Worm (Caenorhabditis elegans) whole organism, early embryonic: ENCODE measurements around the gene W06F12.3.

Experiments
- B0310.2 ChIP-seq: sonication (generic microtip); optimal IDR thresholded peaks from 2 replicates; lab custom pipeline; 2016; ENCODE audit warnings: mild to moderate bottlenecking, missing genetic modification characterization, missing compliant biosample characterization
- F13C5.2 ChIP-seq: sonication (generic microtip); optimal IDR thresholded peaks from 2 replicates; lab custom pipeline; 2017; ENCODE audit warnings: mild to moderate bottlenecking, missing genetic modification characterization, inconsistent platforms, missing compliant biosample characterization
- aly-1 ChIP-seq: sonication (generic microtip); optimal IDR thresholded peaks from 2 replicates; lab custom pipeline; 2016; ENCODE audit warnings: missing genetic modification characterization, missing compliant biosample characterization
- ama-1 ChIP-seq: fragments of 150-350 bp; optimal IDR thresholded peaks from 2 replicates; lab custom pipeline; 2014
- ceh-13 ChIP-seq: fragments of 200-800 bp; sonication (Bioruptor generic); optimal IDR thresholded peaks from 2 replicates; lab custom pipeline; 2018; ENCODE audit warnings: mild to moderate bottlenecking, missing genetic modification characterization, missing compliant biosample characterization
- ceh-36 ChIP-seq: sonication (generic microtip); optimal IDR thresholded peaks from 2 replicates; lab custom pipeline; 2016; ENCODE audit warnings: missing genetic modification characterization, inconsistent platforms, missing compliant biosample characterization
- ets-7 ChIP-seq: sonication (generic microtip); optimal IDR thresholded peaks from 2 replicates; lab custom pipeline; 2016; ENCODE audit warnings: missing genotype, missing genetic modification characterization, missing compliant biosample characterization
- flt-1 ChIP-seq: fragments of 200-800 bp; sonication (Bioruptor generic); IDR thresholded peaks from 2 replicates; pipeline ENCODE4 v1.3.6; 2022; ENCODE audit warnings: missing genetic modification characterization, missing compliant biosample characterization
- hmbx-1 ChIP-seq: sonication (generic microtip); optimal IDR thresholded peaks from 2 replicates; lab custom pipeline; 2016; ENCODE audit warnings: mild to moderate bottlenecking, missing genetic modification characterization, missing compliant biosample characterization
- hmg-4 ChIP-seq: fragments of 200-800 bp; sonication (Bioruptor generic); optimal IDR thresholded peaks from 2 replicates; lab custom pipeline; 2018; ENCODE audit warnings: mild to moderate bottlenecking, missing genetic modification characterization, missing compliant biosample characterization
- hnd-1 ChIP-seq: sonication (generic microtip); optimal IDR thresholded peaks from 2 replicates; lab custom pipeline; 2016; ENCODE audit warnings: missing genetic modification characterization, missing compliant biosample characterization
- pes-1 ChIP-seq: fragments of 200-800 bp; sonication (Bioruptor generic); IDR thresholded peaks from 2 replicates; pipeline ENCODE4 v1.3.6; 2022; ENCODE audit warnings: missing genetic modification reagents, missing genetic modification characterization, missing compliant biosample characterization
- scrt-1 ChIP-seq: fragments of 200-800 bp; sonication (Bioruptor generic); IDR thresholded peaks from 2 replicates; pipeline ENCODE4 v1.3.6; 2022; ENCODE audit warnings: missing genetic modification characterization, missing compliant biosample characterization
- sea-1 ChIP-seq: fragments of 200-800 bp; sonication (Bioruptor generic); conservative IDR thresholded peaks from 2 replicates; pipeline ENCODE4 v1.3.6; 2022; ENCODE audit warnings: missing genetic modification characterization, missing compliant biosample characterization
- tbx-11 ChIP-seq: fragments of 200-800 bp; sonication (Bioruptor generic); IDR thresholded peaks from 2 replicates; pipeline ENCODE4 v1.3.6; 2022; ENCODE audit warnings: missing genetic modification characterization, missing compliant biosample characterization
- tbx-37 ChIP-seq: fragments of 200-800 bp; sonication (Bioruptor generic); conservative IDR thresholded peaks from 2 replicates; pipeline ENCODE4 v1.3.6; 2022; ENCODE audit warnings: missing genetic modification reagents, missing genetic modification characterization, missing compliant biosample characterization
- tra-4 ChIP-seq: sonication (generic microtip); optimal IDR thresholded peaks from 2 replicates; lab custom pipeline; 2017; ENCODE audit warnings: missing genetic modification characterization, missing compliant biosample characterization

The W06F12.3 gene

DNA sequence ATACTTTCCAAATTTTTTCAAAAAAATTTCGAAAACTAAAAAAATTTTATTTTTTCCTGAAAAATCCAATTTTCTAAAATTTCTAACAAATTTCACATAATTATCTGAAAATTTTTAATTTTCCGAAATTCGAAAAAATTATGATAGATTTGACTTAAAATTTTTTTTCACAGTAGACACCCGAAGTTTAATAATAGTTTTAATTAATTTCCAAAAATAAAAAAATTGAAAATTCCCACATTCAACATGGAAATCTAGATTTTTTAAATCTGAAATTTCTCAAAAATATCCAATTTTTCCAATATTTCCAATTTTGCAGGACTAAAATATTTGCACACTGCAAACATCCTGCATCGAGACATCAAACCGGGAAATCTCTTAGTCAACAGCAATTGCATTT is 12.9 kb upstream of the W06F12.3 start:
- TF ChIP-seq pes-1, result no peak
- no peak for TF ChIP-seq hnd-1
- no peak for TF ChIP-seq tbx-37 (GFP tag; lab: Robert Waterston, UW)
- no peak for TF ChIP-seq F13C5.2
- no peak for TF ChIP-seq tbx-11 (GFP tag; lab: Robert Waterston, UW)
- TF ChIP-seq hmg-4 (GFP tag; lab: Kevin White, UChicago), result no peak
- TF ChIP-seq sea-1, result no peak
- no peak for TF ChIP-seq scrt-1 (GFP tag; lab: Robert Waterston, UW)
- no peak for TF ChIP-seq B0310.2
- no peak for TF ChIP-seq tra-4 (tag; lab: Kevin White, UChicago)
- no peak for TF ChIP-seq ama-1 (lab: Kevin White, UChicago)
- no peak for TF ChIP-seq ets-7 (tag; lab: Kevin White, UChicago)
- no peak for TF ChIP-seq ceh-13 (GFP tag; lab: Kevin White, UChicago)
- TF ChIP-seq flt-1, result no peak
- no peak for TF ChIP-seq ceh-36
- TF ChIP-seq aly-1 (tag; lab: Kevin White, UChicago), result no peak
- TF ChIP-seq hmbx-1 (tag; lab: Kevin White, UChicago), result no peak

DNA sequence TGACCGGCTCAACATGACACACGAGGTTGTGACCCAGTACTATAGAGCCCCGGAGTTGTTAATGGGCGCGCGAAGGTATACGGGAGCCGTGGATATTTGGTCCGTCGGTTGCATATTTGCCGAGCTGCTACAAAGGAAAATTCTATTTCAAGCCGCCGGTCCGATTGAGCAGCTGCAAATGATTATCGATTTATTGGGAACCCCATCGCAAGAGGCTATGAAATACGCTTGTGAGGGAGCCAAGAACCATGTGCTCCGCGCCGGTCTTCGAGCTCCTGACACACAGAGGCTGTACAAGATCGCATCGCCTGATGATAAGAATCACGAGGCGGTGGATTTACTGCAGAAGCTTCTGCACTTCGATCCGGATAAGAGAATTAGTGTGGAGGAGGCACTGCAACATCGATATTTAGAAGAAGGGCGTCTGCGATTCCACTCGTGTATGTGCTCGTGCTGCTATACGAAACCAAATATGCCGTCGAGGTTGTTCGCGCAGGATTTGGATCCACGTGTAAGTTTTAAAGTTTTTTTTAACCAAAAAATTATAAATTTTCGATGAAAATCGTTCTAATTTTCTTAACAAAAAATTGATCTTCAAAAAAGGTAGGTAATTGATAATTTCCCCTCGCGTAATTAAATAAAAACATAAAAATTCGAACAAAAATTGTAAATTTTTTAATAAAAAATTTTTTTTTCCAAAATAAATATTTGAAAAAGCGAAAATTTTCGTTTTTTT is 12.3 kb upstream of the W06F12.3 start:
- TF ChIP-seq tbx-37 (GFP tag; lab: Robert Waterston, UW) (no peak), ama-1 (lab: Kevin White, UChicago) (peak; percentile 31)

DNA sequence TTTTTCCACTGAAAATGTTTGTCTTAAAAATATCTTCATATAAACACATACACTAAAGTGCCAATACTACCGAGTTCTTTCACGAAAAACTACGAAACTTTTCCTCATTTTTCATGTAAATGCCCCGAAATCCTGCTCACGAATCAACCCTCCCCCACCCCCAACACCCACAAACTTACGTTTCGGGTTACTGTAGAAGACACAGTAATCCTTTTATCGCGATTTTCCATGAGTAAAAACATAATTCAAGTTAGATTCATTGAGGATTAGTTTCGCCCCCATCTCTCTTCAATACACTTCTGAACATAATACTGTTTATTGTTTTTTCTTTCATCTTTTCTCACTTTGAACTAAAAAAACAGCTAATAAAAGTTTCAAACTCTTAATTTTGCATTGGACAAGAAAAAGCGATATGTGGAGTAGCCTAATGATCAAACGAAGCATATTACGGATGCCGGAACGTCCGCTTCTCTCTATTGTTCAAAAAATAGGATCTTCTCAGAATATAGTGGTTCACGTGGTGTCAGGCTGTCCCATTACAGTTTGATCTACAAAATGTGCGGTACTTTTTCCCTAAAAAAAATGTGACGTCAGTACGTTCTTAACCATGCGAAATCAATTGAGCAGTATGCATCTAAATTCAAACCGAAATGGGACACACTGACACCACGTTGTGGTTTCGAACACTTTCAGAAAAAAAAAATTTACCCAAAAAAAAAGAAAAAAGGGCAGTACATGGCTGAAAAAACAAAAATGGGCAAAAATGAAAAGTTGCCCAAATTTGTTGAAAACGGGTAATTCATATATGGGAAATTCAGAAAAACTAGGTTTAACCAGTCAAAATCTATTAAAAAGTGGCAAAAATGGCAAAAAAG is 10.6 kb upstream of the W06F12.3 start:
- TF ChIP-seq ama-1 (lab: Kevin White, UChicago) (peak; percentile 9), hmg-4 (GFP tag; lab: Kevin White, UChicago) (no peak)

DNA sequence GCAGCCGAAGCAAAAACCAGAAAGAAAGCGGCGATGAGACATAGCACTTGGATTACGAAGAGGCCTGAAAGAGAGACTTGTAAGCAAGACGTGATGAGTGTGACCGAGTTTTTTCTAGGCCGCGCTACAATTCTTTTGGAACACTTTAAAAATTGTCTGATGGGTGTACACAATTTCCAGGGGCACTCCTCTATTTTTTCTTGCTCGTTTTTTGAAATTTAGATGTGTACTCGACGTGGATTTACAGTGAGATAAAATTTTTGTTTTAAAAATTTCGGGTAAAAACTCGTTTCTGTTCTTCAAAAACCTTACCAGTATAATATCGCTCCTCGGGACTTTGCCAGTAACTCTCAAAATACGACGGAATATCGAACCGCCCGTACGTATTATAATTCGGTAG is 5.1 kb upstream of the W06F12.3 start:
- TF ChIP-seq ets-7 (tag; lab: Kevin White, UChicago) (no peak), tra-4 (tag; lab: Kevin White, UChicago) (no peak), ceh-36 (no peak), hmg-4 (GFP tag; lab: Kevin White, UChicago) (no peak), scrt-1 (GFP tag; lab: Robert Waterston, UW) (no peak), tbx-37 (GFP tag; lab: Robert Waterston, UW) (no peak), F13C5.2 (no peak), aly-1 (tag; lab: Kevin White, UChicago) (no peak), ama-1 (lab: Kevin White, UChicago) (no peak), tbx-11 (GFP tag; lab: Robert Waterston, UW) (no peak), ceh-13 (GFP tag; lab: Kevin White, UChicago) (no peak), hmbx-1 (tag; lab: Kevin White, UChicago) (no peak), hnd-1 (no peak), flt-1 (no peak), pes-1 (no peak), B0310.2 (no peak)

DNA sequence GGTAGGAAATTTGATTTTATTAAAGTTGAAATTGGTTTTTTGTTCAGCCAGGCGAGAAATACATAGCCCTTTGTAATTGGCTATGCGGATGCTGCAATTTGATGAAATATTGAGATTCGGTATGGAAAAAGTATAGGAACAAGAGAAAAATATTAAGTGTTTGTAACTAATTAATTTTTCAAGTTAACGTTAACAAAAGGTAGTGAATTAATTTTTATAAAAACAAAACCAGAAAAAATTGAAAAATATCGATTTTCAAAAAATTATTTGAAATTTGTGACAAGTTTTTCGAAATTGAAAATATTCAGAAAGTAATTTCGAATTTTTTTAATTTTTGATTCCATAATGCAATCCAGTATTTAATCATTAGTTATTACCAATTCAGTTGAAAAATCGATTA is 3.2 kb upstream of the W06F12.3 start, which contains the start of gene W06F12.2:
Gene W06F12.2 (minus strand): TSS at position 101 of the 400 bp plus-strand sequence.
- no peak for TF ChIP-seq ceh-13 (GFP tag; lab: Kevin White, UChicago)
- no peak for TF ChIP-seq hnd-1
- no peak for TF ChIP-seq hmbx-1 (tag; lab: Kevin White, UChicago)
- TF ChIP-seq aly-1 (tag; lab: Kevin White, UChicago), result no peak
- no peak for TF ChIP-seq tra-4 (tag; lab: Kevin White, UChicago)
- TF ChIP-seq flt-1, result no peak
- no peak for TF ChIP-seq tbx-37 (GFP tag; lab: Robert Waterston, UW)
- TF ChIP-seq ets-7 (tag; lab: Kevin White, UChicago), result no peak

DNA sequence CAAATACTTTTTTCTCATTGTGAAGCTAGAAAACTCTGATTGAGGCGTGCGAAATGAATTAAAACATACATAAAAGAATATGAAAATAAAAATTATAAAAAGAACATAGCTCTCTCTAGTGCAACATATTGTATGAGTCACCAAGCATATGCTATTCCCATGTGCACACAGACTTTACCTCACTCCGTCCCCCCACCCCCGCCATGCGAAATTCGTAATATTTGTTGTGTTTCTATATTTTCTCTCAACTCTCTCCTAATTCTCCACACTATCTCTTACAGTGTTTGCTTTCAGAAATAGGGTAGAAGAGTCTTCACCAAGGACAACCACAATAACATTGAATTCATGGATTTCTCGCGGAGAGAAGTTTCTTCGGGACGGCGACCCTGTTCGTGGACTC is 2.2 kb upstream of the W06F12.3 start:
- TF ChIP-seq ama-1 (lab: Kevin White, UChicago) (no peak), hnd-1 (no peak), aly-1 (tag; lab: Kevin White, UChicago) (no peak), hmbx-1 (tag; lab: Kevin White, UChicago) (no peak), B0310.2 (no peak), ceh-13 (GFP tag; lab: Kevin White, UChicago) (no peak), sea-1 (no peak), tra-4 (tag; lab: Kevin White, UChicago) (no peak), ets-7 (tag; lab: Kevin White, UChicago) (no peak), hmg-4 (GFP tag; lab: Kevin White, UChicago) (no peak), flt-1 (no peak), tbx-37 (GFP tag; lab: Robert Waterston, UW) (no peak), tbx-11 (GFP tag; lab: Robert Waterston, UW) (no peak), scrt-1 (GFP tag; lab: Robert Waterston, UW) (no peak), ceh-36 (no peak), F13C5.2 (no peak), pes-1 (no peak)

DNA sequence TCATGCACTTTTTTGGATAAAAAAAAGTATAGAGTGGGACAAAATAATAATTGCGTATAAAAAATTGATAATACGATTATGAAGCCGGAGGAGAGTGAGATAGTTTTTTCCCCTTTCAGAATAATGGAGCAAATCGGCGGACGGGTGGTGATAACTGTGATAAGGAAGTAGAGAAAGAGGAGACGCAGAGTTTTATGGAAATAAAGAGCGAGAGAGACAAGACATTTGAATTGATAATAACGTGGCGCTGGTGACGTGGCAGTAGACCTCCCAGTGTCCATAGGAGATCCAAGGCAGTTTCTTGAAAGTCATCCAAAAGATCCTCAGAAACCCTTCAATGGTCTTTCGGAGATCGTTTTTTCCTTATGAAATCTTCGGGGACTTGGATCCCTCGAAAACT is 997 bp upstream of the W06F12.3 start:
- TF ChIP-seq hnd-1 (no peak), hmbx-1 (tag; lab: Kevin White, UChicago) (no peak), flt-1 (no peak), tra-4 (tag; lab: Kevin White, UChicago) (no peak), aly-1 (tag; lab: Kevin White, UChicago) (no peak), ceh-36 (no peak), tbx-11 (GFP tag; lab: Robert Waterston, UW) (no peak), ceh-13 (GFP tag; lab: Kevin White, UChicago) (no peak), tbx-37 (GFP tag; lab: Robert Waterston, UW) (no peak), B0310.2 (no peak), ets-7 (tag; lab: Kevin White, UChicago) (no peak), hmg-4 (GFP tag; lab: Kevin White, UChicago) (no peak), sea-1 (no peak), ama-1 (lab: Kevin White, UChicago) (no peak), scrt-1 (GFP tag; lab: Robert Waterston, UW) (no peak), pes-1 (no peak), F13C5.2 (no peak)
